Fruit fly (Drosophila melanogaster) whole organism, wandering third instar larva: ENCODE results near the gene CNMaR.

Experiments
- Abd-B ChIP-seq: fragments of >200 bp; optimal IDR thresholded peaks from 2 replicates; lab custom pipeline; 2017; ENCODE audit warnings: missing biosample characterization, missing genetic modification characterization
- CG32264 ChIP-seq: fragments of 200-800 bp; sonication (Bioruptor generic); optimal IDR thresholded peaks from 2 replicates; lab custom pipeline; 2016; ENCODE audit warnings: missing biosample characterization, missing genetic modification characterization
- CG9705 ChIP-seq: fragments of 200-800 bp; sonication (Bioruptor generic); optimal IDR thresholded peaks from 2 replicates; lab custom pipeline; 2018; ENCODE audit warnings: missing biosample characterization, mild to moderate bottlenecking, missing genetic modification characterization
- Dfd ChIP-seq: fragments of >200 bp; optimal IDR thresholded peaks from 2 replicates; lab custom pipeline; 2017; ENCODE audit warnings: missing biosample characterization, missing genetic modification characterization
- HLH106 ChIP-seq: fragments of 200-800 bp; optimal IDR thresholded peaks from 3 replicates; lab custom pipeline; 2019; ENCODE audit warnings: missing biosample characterization, mild to moderate bottlenecking, missing genetic modification characterization, moderate library complexity
- Hnf4 ChIP-seq: fragments of 200-800 bp; sonication (Bioruptor generic); optimal IDR thresholded peaks from 2 replicates; lab custom pipeline; 2016; ENCODE audit warnings: missing biosample characterization, mild to moderate bottlenecking, missing genetic modification characterization
- Mio ChIP-seq: sonication (Bioruptor generic); optimal IDR thresholded peaks from 2 replicates; lab custom pipeline; 2016; ENCODE audit warnings: missing biosample characterization, missing genetic modification characterization
- N ChIP-seq: fragments of >200 bp; optimal IDR thresholded peaks from 2 replicates; lab custom pipeline; 2018; ENCODE audit warnings: missing biosample characterization, missing external identifiers, missing genetic modification characterization
- Rel ChIP-seq, 2 experiments: fragments of 200-800 bp; sonication (Bioruptor generic) in 1 of 2; optimal IDR thresholded peaks; 2 replicates in 1 of 2; 3 replicates in 1 of 2; lab custom pipeline; 2016 to 2019; ENCODE audit warnings: mild to moderate bottlenecking in 2 of 2, missing biosample characterization in 2 of 2, missing genetic modification characterization in 2 of 2, moderate library complexity in 1 of 2
- brk ChIP-seq: fragments of 200-800 bp; sonication (Bioruptor generic); optimal IDR thresholded peaks from 2 replicates; lab custom pipeline; 2016; ENCODE audit warnings: missing biosample characterization, mild to moderate bottlenecking, missing genetic modification characterization
- foxo ChIP-seq, 2 experiments: fragments of 200-800 bp; sonication (Bioruptor generic); optimal IDR thresholded peaks; 2 replicates in 1 of 2; 3 replicates in 1 of 2; lab custom pipeline; 2016 to 2017; ENCODE audit warnings: missing biosample characterization in 2 of 2, missing genetic modification characterization in 2 of 2
- fru ChIP-seq: fragments of 200-800 bp; sonication (Bioruptor generic); optimal IDR thresholded peaks from 3 replicates; lab custom pipeline; 2016; ENCODE audit warnings: missing biosample characterization, mild to moderate bottlenecking, missing genetic modification characterization
- h ChIP-seq: fragments of 200-800 bp; sonication (Bioruptor generic); optimal IDR thresholded peaks from 3 replicates; lab custom pipeline; 2016; ENCODE audit warnings: missing biosample characterization, mild to moderate bottlenecking, missing genetic modification characterization
- lola ChIP-seq: fragments of >200 bp; optimal IDR thresholded peaks from 2 replicates; lab custom pipeline; 2017; ENCODE audit warnings: missing biosample characterization, missing genetic modification characterization
- pan ChIP-seq: fragments of >200 bp; optimal IDR thresholded peaks from 2 replicates; lab custom pipeline; 2017
- sage ChIP-seq: fragments of 200-800 bp; sonication (Bioruptor generic); optimal IDR thresholded peaks from 2 replicates; lab custom pipeline; 2016; ENCODE audit warnings: missing biosample characterization, mild to moderate bottlenecking, missing genetic modification characterization
- tai ChIP-seq: sonication (Bioruptor generic); optimal IDR thresholded peaks from 2 replicates; lab custom pipeline; 2016; ENCODE audit warnings: missing biosample characterization, missing genetic modification characterization

Gene CNMaR

dm6 chr3L:9704162-9704748 is 60.3 kb downstream of the CNMaR start, which contains the start of gene CG16711:
Gene CG16711 (plus strand): TSS chr3L:9704331.
- TF ChIP-seq Rel (GFP tag; optimal IDR thresholded peaks at IDR 0.05; lab: Kevin White, UChicago) (no peak), Rel (tag; optimal IDR thresholded peaks at IDR 0.05; lab: Kevin White, UChicago) (peak; percentile 38), brk (GFP tag; lab: Kevin White, UChicago) (no peak), CG32264 (GFP tag; lab: Kevin White, UChicago) (no peak), Abd-B (GFP tag; lab: Kevin White, UChicago) (no peak), foxo (GFP tag; optimal IDR thresholded peaks at IDR 0.05; lab: Kevin White, UChicago) (no peak), fru (GFP tag; lab: Kevin White, UChicago) (no peak)

dm6 chr3L:9705591-9705990 is 61.7 kb downstream of the CNMaR start:
- TF ChIP-seq tai (GFP tag; lab: Kevin White, UChicago): no peak
- TF ChIP-seq N (GFP tag; lab: Kevin White, UChicago): no peak
- TF ChIP-seq Mio (GFP tag; lab: Kevin White, UChicago): no peak
- TF ChIP-seq HLH106: no peak
- TF ChIP-seq CG9705: no peak
- no peak for TF ChIP-seq CG32264 (GFP tag; lab: Kevin White, UChicago)
- no peak for TF ChIP-seq Hnf4 (GFP tag; lab: Kevin White, UChicago)
- TF ChIP-seq h (GFP tag; lab: Kevin White, UChicago): no peak
- no peak for TF ChIP-seq sage (GFP tag; lab: Kevin White, UChicago)

- no peak for TF ChIP-seq pan (lab: Kevin White, UChicago)
- no peak for TF ChIP-seq lola
- TF ChIP-seq Dfd (GFP tag; lab: Kevin White, UChicago): peak; percentile 96
Measured at dm6 chr3L:9708797-9709196, 64.9 kb downstream of the CNMaR start.
